Worm (Caenorhabditis elegans) whole organism, L2 larva: Measurements from ENCODE around the gene mak-1.
A peak's percentile ranks its signal among the peaks of the same experiment; 100 is the strongest.

Experiments
- ceh-82 ChIP-seq: fragments of 150-350 bp; optimal IDR thresholded peaks from 2 replicates; lab custom pipeline; 2014; ENCODE audit warnings: missing biosample characterization, missing genetic modification characterization
- dmd-4 ChIP-seq: sonication (generic microtip); optimal IDR thresholded peaks from 2 replicates; lab custom pipeline; 2017; ENCODE audit warnings: missing biosample characterization, missing genetic modification characterization
- lin-13 ChIP-seq: fragments of 150-350 bp; optimal IDR thresholded peaks from 2 replicates; lab custom pipeline; 2014; ENCODE audit warnings: missing biosample characterization, missing genetic modification reagents, missing genetic modification characterization
- nhr-11 ChIP-seq: fragments of 150-350 bp; optimal IDR thresholded peaks from 2 replicates; lab custom pipeline; 2014; ENCODE audit warnings: missing biosample characterization, missing genetic modification characterization
- nhr-12 ChIP-seq: fragments of 150-350 bp; optimal IDR thresholded peaks from 2 replicates; lab custom pipeline; 2014; ENCODE audit warnings: missing biosample characterization, missing genetic modification characterization
- nhr-25 ChIP-seq: fragments of 150-350 bp; sonication (generic microtip); optimal IDR thresholded peaks from 3 replicates; lab custom pipeline; 2014; ENCODE audit warnings: missing biosample characterization, missing genetic modification characterization
- sem-4 ChIP-seq: fragments of 150-350 bp; optimal IDR thresholded peaks from 2 replicates; lab custom pipeline; 2014; ENCODE audit warnings: missing biosample characterization, missing genetic modification reagents, missing genetic modification characterization
- snpc-4 ChIP-seq: fragments of 150-350 bp; optimal IDR thresholded peaks from 2 replicates; lab custom pipeline; 2014; ENCODE audit warnings: missing biosample characterization, missing genetic modification characterization

- TF ChIP-seq nhr-25 (tag; lab: Kevin White, UChicago) (peak; percentile 95), nhr-12 (tag; lab: Kevin White, UChicago) (no peak), ceh-82 (tag; lab: Kevin White, UChicago) (no peak), sem-4 (peak; percentile 16), snpc-4 (no peak), dmd-4 (tag; lab: Kevin White, UChicago) (no peak), nhr-11 (tag; lab: Kevin White, UChicago) (no peak), lin-13 (GFP tag; lab: Kevin White, UChicago) (peak; percentile 14)
These were observed 1.6 kb upstream of the mak-1 start for ce11 chrII:8742006-8742847.
